Fruit fly (Drosophila melanogaster) whole organism, embryonic: Measurements from ENCODE around the gene mRpS23.

Source experiments
- CG10462 ChIP-seq: fragments of 200-800 bp; sonication (Bioruptor generic); optimal IDR thresholded peaks from 2 replicates; lab custom pipeline; 2016; ENCODE audit warnings: missing biosample characterization, missing genetic modification characterization
- CG11085 ChIP-seq: fragments of 200-800 bp; sonication (Bioruptor generic); IDR thresholded peaks from 2 replicates; pipeline ENCODE4 v1.3.6; 2022; ENCODE audit warnings: missing biosample characterization, missing genetic modification characterization
- CG11247 ChIP-seq: fragments of 200-800 bp; sonication (Bioruptor generic); IDR thresholded peaks from 2 replicates; pipeline ENCODE4 v1.3.6; 2022; ENCODE audit warnings: missing biosample characterization, missing genetic modification characterization
- CG1602 ChIP-seq: fragments of 200-800 bp; sonication (Bioruptor generic); optimal IDR thresholded peaks from 3 replicates; lab custom pipeline; 2016; ENCODE audit warnings: missing biosample characterization, missing genetic modification characterization
- CG17802 ChIP-seq: fragments of 200-800 bp; sonication (Bioruptor generic); optimal IDR thresholded peaks from 2 replicates; lab custom pipeline; 2018; ENCODE audit warnings: missing biosample characterization, mild to moderate bottlenecking, missing genetic modification characterization, moderate library complexity
- CG2889 ChIP-seq: fragments of 200-800 bp; sonication (Bioruptor generic); IDR thresholded peaks from 3 replicates; pipeline ENCODE4 v1.3.6; 2022; ENCODE audit warnings: missing biosample characterization, missing genetic modification characterization
- CG31365 ChIP-seq: fragments of 200-800 bp; sonication (Bioruptor generic); optimal IDR thresholded peaks from 2 replicates; lab custom pipeline; 2018; ENCODE audit warnings: missing biosample characterization, mild to moderate bottlenecking, missing genetic modification characterization
- CG3163 ChIP-seq: fragments of 200-800 bp; sonication (Bioruptor generic); optimal IDR thresholded peaks from 3 replicates; lab custom pipeline; 2016; ENCODE audit warnings: missing biosample characterization, missing genetic modification characterization
- CG3407 ChIP-seq: fragments of 200-800 bp; sonication (Bioruptor generic); optimal IDR thresholded peaks from 2 replicates; lab custom pipeline; 2018; ENCODE audit warnings: missing biosample characterization, mild to moderate bottlenecking, missing genetic modification characterization
- CG4424 ChIP-seq: fragments of 200-800 bp; sonication (Bioruptor generic); optimal IDR thresholded peaks from 3 replicates; lab custom pipeline; 2016; ENCODE audit warnings: missing biosample characterization, missing genetic modification characterization
- CG4820 ChIP-seq: fragments of 200-800 bp; sonication (Bioruptor generic); optimal IDR thresholded peaks from 3 replicates; lab custom pipeline; 2016; ENCODE audit warnings: missing biosample characterization, missing genetic modification characterization
- CG6791 ChIP-seq: fragments of 200-800 bp; sonication (Bioruptor generic); IDR thresholded peaks from 3 replicates; pipeline ENCODE4 v1.3.6; 2022; ENCODE audit warnings: missing biosample characterization, missing genetic modification characterization; ENCODE audit not compliant: partially characterized antibody
- CG7271 ChIP-seq: fragments of 200-800 bp; sonication (Bioruptor generic); optimal IDR thresholded peaks from 2 replicates; lab custom pipeline; 2018; ENCODE audit warnings: missing biosample characterization, mild to moderate bottlenecking, missing genetic modification characterization, moderate library complexity
- CG8290 ChIP-seq, 3 experiments: fragments of 200-800 bp; sonication (Bioruptor generic); optimal IDR thresholded peaks; 2 replicates each; lab custom pipeline; 2016 to 2019; ENCODE audit warnings: missing biosample characterization in 3 of 3, missing genetic modification characterization in 3 of 3, mild to moderate bottlenecking in 2 of 3, moderate library complexity in 1 of 3
- CG8388 ChIP-seq: fragments of 200-800 bp; sonication (Bioruptor generic); optimal IDR thresholded peaks from 2 replicates; lab custom pipeline; 2019; ENCODE audit warnings: missing biosample characterization, mild to moderate bottlenecking, missing genetic modification characterization, moderate library complexity
- CG9932 ChIP-seq: fragments of 200-800 bp; sonication (Bioruptor generic); IDR thresholded peaks from 2 replicates; pipeline ENCODE4 v1.3.6; 2022; ENCODE audit warnings: missing biosample characterization, missing genetic modification characterization
- CkIIα-i1 ChIP-seq: fragments of 200-800 bp; sonication (Bioruptor generic); IDR thresholded peaks from 2 replicates; pipeline ENCODE4 v1.3.6; 2022; ENCODE audit warnings: missing biosample characterization, missing genetic modification characterization
- Dbx ChIP-seq: fragments of 200-800 bp; sonication (Bioruptor generic); IDR thresholded peaks from 3 replicates; pipeline ENCODE4 v1.3.6; 2022; ENCODE audit warnings: missing biosample characterization, missing genetic modification characterization
- Gsc ChIP-seq: fragments of 200-800 bp; sonication (Bioruptor generic); IDR thresholded peaks from 2 replicates; pipeline ENCODE4 v1.3.6; 2022; ENCODE audit warnings: missing biosample characterization, missing genetic modification characterization
- Jarid2 ChIP-seq: fragments of 200-800 bp; sonication (Bioruptor generic); optimal IDR thresholded peaks from 3 replicates; lab custom pipeline; 2017; ENCODE audit warnings: mild to moderate bottlenecking, missing biosample characterization, missing genetic modification reagents, missing genetic modification characterization
- Med ChIP-seq: fragments of 200-800 bp; sonication (Bioruptor generic); peaks from one replicate; lab custom pipeline; 2016; ENCODE audit warnings: missing biosample characterization, missing genetic modification characterization, mild to moderate bottlenecking, inconsistent platforms, moderate library complexity
- Oli ChIP-seq: fragments of 200-800 bp; sonication (Bioruptor generic); optimal IDR thresholded peaks from 2 replicates; lab custom pipeline; 2018; ENCODE audit warnings: missing biosample characterization, mild to moderate bottlenecking, missing genetic modification characterization, moderate library complexity
- Ptx1 ChIP-seq: fragments of 200-800 bp; sonication (Bioruptor generic); IDR thresholded peaks from 2 replicates; pipeline ENCODE4 v1.3.6; 2022; ENCODE audit warnings: missing biosample characterization, missing genetic modification characterization
- Sry-β ChIP-seq: fragments of 200-800 bp; sonication (Bioruptor generic); optimal IDR thresholded peaks from 2 replicates; lab custom pipeline; 2018; ENCODE audit warnings: missing biosample characterization, mild to moderate bottlenecking, missing genetic modification characterization, moderate library complexity
- Usf ChIP-seq: fragments of 200-800 bp; sonication (Bioruptor generic); optimal IDR thresholded peaks from 2 replicates; lab custom pipeline; 2017; ENCODE audit warnings: missing genotype, missing biosample characterization, missing genetic modification characterization
- ap ChIP-seq: fragments of 200-800 bp; sonication (Bioruptor generic); IDR thresholded peaks from 2 replicates; pipeline ENCODE4 v1.3.6; 2022; ENCODE audit warnings: missing biosample characterization, missing genetic modification characterization
- chif ChIP-seq, 2 experiments: fragments of 200-800 bp; sonication (Bioruptor generic); optimal IDR thresholded peaks; 3 replicates each; lab custom pipeline; 2016; ENCODE audit warnings: missing biosample characterization in 2 of 2, missing genetic modification characterization in 2 of 2
- chn ChIP-seq: fragments of 200-800 bp; sonication (Bioruptor generic); optimal IDR thresholded peaks from 2 replicates; lab custom pipeline; 2016; ENCODE audit warnings: missing biosample characterization, missing genetic modification characterization
- dmrt99B ChIP-seq: fragments of 200-800 bp; sonication (Bioruptor generic); optimal IDR thresholded peaks from 2 replicates; lab custom pipeline; 2018; ENCODE audit warnings: missing biosample characterization, mild to moderate bottlenecking, missing genetic modification characterization, moderate library complexity
- en ChIP-seq: fragments of 200-800 bp; sonication (Bioruptor generic); optimal IDR thresholded peaks from 2 replicates; lab custom pipeline; 2016; ENCODE audit warnings: missing biosample characterization, missing genetic modification characterization
- exex ChIP-seq: fragments of 200-800 bp; sonication (Bioruptor generic); optimal IDR thresholded peaks from 4 replicates; lab custom pipeline; 2018; ENCODE audit warnings: missing biosample characterization, mild to moderate bottlenecking, missing genetic modification characterization, moderate library complexity
- gem ChIP-seq: fragments of 200-800 bp; sonication (Bioruptor generic); optimal IDR thresholded peaks from 2 replicates; lab custom pipeline; 2019; ENCODE audit warnings: missing biosample characterization, mild to moderate bottlenecking, missing genetic modification characterization, moderate library complexity
- gro ChIP-seq: fragments of 200-800 bp; sonication (Bioruptor generic); optimal IDR thresholded peaks from 2 replicates; lab custom pipeline; 2016; ENCODE audit warnings: missing biosample characterization, missing genetic modification characterization
- gsb-n ChIP-seq: fragments of 200-800 bp; sonication (Bioruptor generic); optimal IDR thresholded peaks from 3 replicates; lab custom pipeline; 2018; ENCODE audit warnings: missing biosample characterization, mild to moderate bottlenecking, missing genetic modification characterization
- hb ChIP-seq: fragments of 200-800 bp; sonication (Bioruptor generic); IDR thresholded peaks from 3 replicates; pipeline ENCODE4 v1.3.6; 2022; ENCODE audit warnings: missing biosample characterization, missing genetic modification characterization; ENCODE audit not compliant: partially characterized antibody
- hkb ChIP-seq, 2 experiments: fragments of 200-800 bp in 1 of 2; fragments of >200 bp in 1 of 2; sonication (Bioruptor generic) in 1 of 2; IDR thresholded peaks in 1 of 2; optimal IDR thresholded peaks in 1 of 2; 2 replicates each; pipeline versions ENCODE4 v1.3.6 to Lab custom; 2017 to 2022; ENCODE audit warnings: missing biosample characterization in 1 of 2, missing genetic modification characterization in 1 of 2
- ken ChIP-seq: fragments of 200-800 bp; sonication (Bioruptor generic); IDR thresholded peaks from 3 replicates; pipeline ENCODE4 v1.3.6; 2022; ENCODE audit warnings: missing biosample characterization, missing genetic modification characterization
- pan ChIP-seq, 4 experiments: fragments of >200 bp in 3 of 4; fragments of 200-800 bp in 1 of 4; sonication (Bioruptor generic) in 1 of 4; optimal IDR thresholded peaks in 3 of 4; IDR thresholded peaks in 1 of 4; 2 replicates each; pipeline versions ENCODE4 v1.3.6 to Lab custom; 2017 to 2022; ENCODE audit warnings: missing biosample characterization in 2 of 4, missing genetic modification characterization in 2 of 4, mixed read lengths in 1 of 4
- pita ChIP-seq: fragments of 200-800 bp; sonication (Bioruptor generic); optimal IDR thresholded peaks from 2 replicates; lab custom pipeline; 2017; ENCODE audit warnings: missing biosample characterization, mild to moderate bottlenecking, missing genetic modification characterization
- prd ChIP-seq, 3 experiments: fragments of >200 bp in 2 of 3; fragments of 200-800 bp in 1 of 3; sonication (Bioruptor generic) in 1 of 3; optimal IDR thresholded peaks in 2 of 3; IDR thresholded peaks in 1 of 3; 2 replicates in 2 of 3; 3 replicates in 1 of 3; pipeline versions ENCODE4 v1.3.6 to Lab custom; 2017 to 2022; ENCODE audit warnings: missing biosample characterization in 1 of 3, missing genetic modification characterization in 1 of 3
- psq ChIP-seq: fragments of 200-800 bp; sonication (Bioruptor generic); optimal IDR thresholded peaks from 2 replicates; lab custom pipeline; 2017; ENCODE audit warnings: missing biosample characterization, missing genetic modification characterization
- repo ChIP-seq: fragments of 200-800 bp; sonication (Bioruptor generic); optimal IDR thresholded peaks from 2 replicates; lab custom pipeline; 2016; ENCODE audit warnings: missing biosample characterization, missing genetic modification characterization
- row ChIP-seq: fragments of 200-800 bp; sonication (Bioruptor generic); IDR thresholded peaks from 3 replicates; pipeline ENCODE4 v1.3.6; 2022; ENCODE audit warnings: missing biosample characterization, missing genetic modification characterization
- slbo ChIP-seq: fragments of 200-800 bp; sonication (Bioruptor generic); IDR thresholded peaks from 2 replicates; pipeline ENCODE4 v1.3.6; 2022; ENCODE audit warnings: missing biosample characterization, missing genetic modification characterization
- wek ChIP-seq: fragments of 200-800 bp; sonication (Bioruptor generic); optimal IDR thresholded peaks from 3 replicates; lab custom pipeline; 2018; ENCODE audit warnings: missing biosample characterization, mild to moderate bottlenecking, missing genetic modification characterization, moderate library complexity
- zf30C ChIP-seq: fragments of 200-800 bp; sonication (Bioruptor generic); optimal IDR thresholded peaks from 3 replicates; lab custom pipeline; 2018; ENCODE audit warnings: missing biosample characterization, mild to moderate bottlenecking, missing genetic modification characterization

mRpS23 gene

DNA sequence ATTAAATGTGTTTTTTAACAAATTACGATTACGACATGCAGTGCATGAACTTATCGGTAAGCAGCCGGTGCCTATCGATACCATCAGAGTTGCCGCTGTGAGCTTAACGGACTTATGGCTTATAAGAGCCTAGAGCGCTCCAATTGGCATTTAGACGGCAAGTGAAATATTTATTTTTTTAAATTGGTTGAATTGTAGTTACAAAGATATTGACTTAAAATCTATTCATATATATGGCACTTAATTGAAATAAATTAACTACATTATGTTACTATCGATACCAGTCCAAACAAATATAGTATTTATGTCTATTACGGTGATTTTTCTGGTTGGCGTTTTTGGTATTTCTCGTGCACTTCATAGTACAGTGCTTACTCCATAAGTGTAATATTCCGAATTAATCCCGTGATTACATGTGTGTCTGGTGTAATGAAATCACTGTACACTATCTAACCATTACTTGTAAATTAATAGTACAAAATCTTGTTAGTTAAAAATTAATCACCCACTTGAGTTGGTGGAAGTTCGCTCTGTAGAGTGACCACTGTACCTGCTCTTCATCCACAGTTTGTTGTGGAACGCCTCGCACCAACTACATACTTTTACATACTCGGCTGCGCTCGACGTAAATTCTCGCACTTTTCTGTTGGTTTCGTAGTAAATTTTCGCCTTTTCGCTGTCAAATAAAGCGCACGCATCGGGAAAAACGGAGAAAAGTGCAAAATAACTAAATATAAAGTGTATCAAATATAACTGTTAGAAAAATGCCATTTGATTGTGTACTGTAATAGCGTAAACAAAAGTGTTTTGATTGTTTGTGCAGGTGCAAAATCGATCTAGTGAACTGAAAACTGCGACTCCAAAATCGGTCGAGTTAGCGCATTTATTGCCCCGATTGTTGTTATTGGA is at the start of gene mRpS23, which contains the start of gene CenG1A (continued):
- TF ChIP-seq Gsc (GFP tag; lab: Robert Waterston, UW) (peak; percentile 99), repo (GFP tag; lab: Kevin White, UChicago) (peak; percentile 99), pan (optimal IDR thresholded peaks at IDR 0.05; lab: Kevin White, UChicago) (no peak), pan (GFP tag; optimal IDR thresholded peaks at IDR 0.05 in 1 of 2, IDR thresholded peaks at IDR 0.05 in 1 of 2) (peak in 1 of 2 experiments; percentile 100), chif (GFP tag; optimal IDR thresholded peaks at IDR 0.05; lab: Kevin White, UChicago) (peak; percentile 100), Usf (GFP tag; lab: Kevin White, UChicago) (peak; percentile 99), CG4424 (peak; percentile 100), CG1602 (GFP tag; lab: Kevin White, UChicago) (peak; percentile 100), CG11085 (peak; percentile 99), CG3407 (GFP tag; lab: Kevin White, UChicago) (peak; percentile 99), wek (GFP tag; lab: Kevin White, UChicago) (peak; percentile 99), Ptx1 (GFP tag; lab: Robert Waterston, UW) (peak; percentile 100), CG17802 (tag; lab: Kevin White, UChicago) (peak; percentile 95), Dbx (GFP tag; lab: Robert Waterston, UW) (peak; percentile 100), CG2889 (GFP tag; lab: Robert Waterston, UW) (peak; percentile 100), CG9932 (GFP tag; lab: Robert Waterston, UW) (peak; percentile 100), CG7271 (tag; lab: Kevin White, UChicago) (peak; percentile 99), Med (GFP tag; lab: Kevin White, UChicago) (peak; percentile 100), CG3163 (GFP tag; lab: Kevin White, UChicago) (peak; percentile 96), CkIIα-i1 (GFP tag; lab: Robert Waterston, UW) (peak; percentile 99), CG8388 (GFP tag; lab: Kevin White, UChicago) (peak; percentile 100), hb (GFP tag; lab: Robert Waterston, UW) (peak; percentile 83), psq (GFP tag; lab: Kevin White, UChicago) (peak; percentile 96), CG6791 (peak; percentile 74), gro (peak; percentile 100), Sry-β (GFP tag; lab: Kevin White, UChicago) (peak; percentile 83), dmrt99B (tag; lab: Kevin White, UChicago) (peak; percentile 100), chn (GFP tag; lab: Kevin White, UChicago) (peak; percentile 100), CG4820 (GFP tag; lab: Kevin White, UChicago) (peak; percentile 99), CG31365 (tag; lab: Kevin White, UChicago) (peak; percentile 97), zf30C (GFP tag; lab: Kevin White, UChicago) (peak; percentile 60), exex (peak; percentile 98), prd (optimal IDR thresholded peaks at IDR 0.05; lab: Kevin White, UChicago) (no peak), prd (GFP tag; IDR thresholded peaks at IDR 0.05; lab: Robert Waterston, UW) (peak; percentile 100), hkb (optimal IDR thresholded peaks at IDR 0.05; lab: Kevin White, UChicago) (no peak), hkb (GFP tag; IDR thresholded peaks at IDR 0.05; lab: Robert Waterston, UW) (peak; percentile 100), slbo (peak; percentile 100), CG10462 (GFP tag; lab: Kevin White, UChicago) (peak; percentile 99), Jarid2 (GFP tag; lab: Kevin White, UChicago) (peak; percentile 97), ap (GFP tag; lab: Robert Waterston, UW) (peak; percentile 100), row (GFP tag; lab: Robert Waterston, UW) (peak; percentile 100), pita (GFP tag; lab: Kevin White, UChicago) (no peak), CG11247 (peak; percentile 100), Oli (tag; lab: Kevin White, UChicago) (peak; percentile 100), ken (GFP tag; lab: Robert Waterston, UW) (peak; percentile 100), CG8290 (GFP tag; optimal IDR thresholded peaks at IDR 0.05; lab: Kevin White, UChicago) (peak; percentile 99), CG8290 (tag; optimal IDR thresholded peaks at IDR 0.05; lab: Kevin White, UChicago) (peak; percentile 98 to 100), gsb-n (tag; lab: Kevin White, UChicago) (peak; percentile 100), en (GFP tag; lab: Kevin White, UChicago) (peak; percentile 100), gem (tag; lab: Kevin White, UChicago) (peak; percentile 100)
